Worm (Caenorhabditis elegans) whole organism, L1 larva: ENCODE measurements around the gene ape-1.
A peak's percentile ranks its signal among the peaks of the same experiment; 100 is the strongest.

Experiments used
- C16A3.4 ChIP-seq: fragments of 150-350 bp; optimal IDR thresholded peaks from 2 replicates; lab custom pipeline; 2014; ENCODE audit warnings: missing biosample characterization, missing genetic modification characterization
- aha-1 ChIP-seq: fragments of 150-350 bp; optimal IDR thresholded peaks from 2 replicates; lab custom pipeline; 2014; ENCODE audit warnings: missing biosample characterization, missing genetic modification characterization
- alr-1 ChIP-seq: fragments of 200-800 bp; sonication (Bioruptor generic); optimal IDR thresholded peaks from 2 replicates; lab custom pipeline; 2018; ENCODE audit warnings: borderline replicate concordance, mild to moderate bottlenecking, missing genetic modification characterization, missing compliant biosample characterization
- aly-2 ChIP-seq: fragments of 150-350 bp; optimal IDR thresholded peaks from 2 replicates; lab custom pipeline; 2014; ENCODE audit warnings: missing biosample characterization, missing genetic modification characterization
- ceh-63 ChIP-seq: fragments of 200-800 bp; sonication (Bioruptor generic); optimal IDR thresholded peaks from 2 replicates; lab custom pipeline; 2018; ENCODE audit warnings: mild to moderate bottlenecking, missing genetic modification characterization, missing compliant biosample characterization
- ceh-8 ChIP-seq: fragments of 200-800 bp; sonication (Bioruptor generic); optimal IDR thresholded peaks from 2 replicates; lab custom pipeline; 2018; ENCODE audit warnings: mild to moderate bottlenecking, missing genetic modification characterization, moderate library complexity, missing compliant biosample characterization
- ceh-82 ChIP-seq, 3 experiments: fragments of 150-350 bp in 1 of 3; sonication (generic microtip) in 2 of 3; optimal IDR thresholded peaks; 2 replicates each; lab custom pipeline; 2014 to 2017; ENCODE audit warnings: missing biosample characterization in 3 of 3, missing genetic modification characterization in 3 of 3
- ceh-88 ChIP-seq: fragments of 200-800 bp; sonication (Bioruptor generic); IDR thresholded peaks from 2 replicates; pipeline ENCODE4 v1.3.6; 2022; ENCODE audit warnings: missing genetic modification characterization, missing compliant biosample characterization
- ceh-90 ChIP-seq: sonication (generic microtip); optimal IDR thresholded peaks from 2 replicates; lab custom pipeline; 2016; ENCODE audit warnings: missing genetic modification characterization, missing compliant biosample characterization
- efl-1 ChIP-seq, 4 experiments: fragments of 150-350 bp; optimal IDR thresholded peaks in 3 of 4; peaks in 1 of 4; 1 replicate in 1 of 4; 2 replicates in 3 of 4; lab custom pipeline; 2014; ENCODE audit warnings: missing biosample characterization in 2 of 4, missing genetic modification characterization in 2 of 4, missing genetic modification reagents in 2 of 4
- egl-27 ChIP-seq, 2 experiments: fragments of 150-350 bp in 1 of 2; sonication (generic microtip); optimal IDR thresholded peaks; 3 replicates each; lab custom pipeline; 2017 to 2018; ENCODE audit warnings: missing biosample characterization in 2 of 2, missing genetic modification characterization in 2 of 2, missing genetic modification reagents in 2 of 2
- elt-3 ChIP-seq, 6 experiments: fragments of 150-350 bp in 1 of 6; sonication (generic microtip); optimal IDR thresholded peaks; 2 replicates each; lab custom pipeline; 2017 to 2018; ENCODE audit warnings: missing biosample characterization in 6 of 6, missing genetic modification characterization in 6 of 6, inconsistent platforms in 1 of 6
- fkh-8 ChIP-seq: sonication (generic microtip); optimal IDR thresholded peaks from 2 replicates; lab custom pipeline; 2016; ENCODE audit warnings: mild to moderate bottlenecking, missing genetic modification characterization, missing compliant biosample characterization
- grh-1 ChIP-seq: fragments of 200-800 bp; sonication (Bioruptor generic); IDR thresholded peaks from 2 replicates; pipeline ENCODE4 v1.3.6; 2022; ENCODE audit warnings: missing genetic modification reagents, missing genetic modification characterization, missing compliant biosample characterization
- hlh-17 ChIP-seq: fragments of 200-800 bp; sonication (Bioruptor generic); optimal IDR thresholded peaks from 2 replicates; lab custom pipeline; 2018; ENCODE audit warnings: missing genetic modification characterization, mild to moderate bottlenecking, missing compliant biosample characterization, moderate library complexity, borderline replicate concordance
- hlh-4 ChIP-seq: sonication (generic microtip); optimal IDR thresholded peaks from 2 replicates; lab custom pipeline; 2016; ENCODE audit warnings: mild to moderate bottlenecking, missing genetic modification characterization, missing compliant biosample characterization
- hpl-2 ChIP-seq: fragments of 150-350 bp; optimal IDR thresholded peaks from 2 replicates; lab custom pipeline; 2014; ENCODE audit warnings: missing biosample characterization, missing genetic modification reagents, missing genetic modification characterization
- irx-1 ChIP-seq: sonication (generic microtip); optimal IDR thresholded peaks from 2 replicates; lab custom pipeline; 2016; ENCODE audit warnings: missing genetic modification characterization, missing compliant biosample characterization
- isw-1 ChIP-seq: fragments of 200-800 bp; sonication (Bioruptor generic); IDR thresholded peaks from 2 replicates; pipeline ENCODE4 v1.3.6; 2022; ENCODE audit warnings: missing genetic modification characterization, missing compliant biosample characterization
- jun-1 ChIP-seq: fragments of 150-350 bp; optimal IDR thresholded peaks from 2 replicates; lab custom pipeline; 2014; ENCODE audit warnings: missing biosample characterization, missing genetic modification reagents, missing genetic modification characterization
- lin-14 ChIP-seq: fragments of 200-800 bp; sonication (Bioruptor generic); optimal IDR thresholded peaks from 2 replicates; lab custom pipeline; 2018; ENCODE audit warnings: mild to moderate bottlenecking, missing genetic modification characterization, moderate library complexity, missing compliant biosample characterization
- lin-39 ChIP-seq: fragments of 150-350 bp; optimal IDR thresholded peaks from 2 replicates; lab custom pipeline; 2014; ENCODE audit warnings: missing biosample characterization, missing genetic modification reagents, missing genetic modification characterization
- lir-3 ChIP-seq: sonication (generic microtip); optimal IDR thresholded peaks from 2 replicates; lab custom pipeline; 2016; ENCODE audit warnings: mild to moderate bottlenecking, missing genetic modification characterization, moderate library complexity, missing compliant biosample characterization; ENCODE audit not compliant: poor library complexity
- lsy-2 ChIP-seq, 2 experiments: fragments of 150-350 bp; optimal IDR thresholded peaks; 2 replicates each; lab custom pipeline; 2014; ENCODE audit warnings: missing biosample characterization in 2 of 2, missing genetic modification characterization in 2 of 2
- mab-9 ChIP-seq: fragments of 200-800 bp; sonication (Bioruptor generic); IDR thresholded peaks from 2 replicates; pipeline ENCODE4 v1.3.6; 2022; ENCODE audit warnings: missing genetic modification reagents, missing genetic modification characterization, missing compliant biosample characterization
- mdl-1 ChIP-seq, 2 experiments: fragments of 150-350 bp; optimal IDR thresholded peaks; 2 replicates each; lab custom pipeline; 2014 to 2017; ENCODE audit warnings: missing biosample characterization in 2 of 2, missing genetic modification characterization in 2 of 2, inconsistent platforms in 1 of 2
- nhr-11 ChIP-seq: fragments of 150-350 bp; optimal IDR thresholded peaks from 2 replicates; lab custom pipeline; 2014; ENCODE audit warnings: missing biosample characterization, missing genetic modification characterization
- nhr-12 ChIP-seq: sonication (generic microtip); optimal IDR thresholded peaks from 2 replicates; lab custom pipeline; 2017; ENCODE audit warnings: missing biosample characterization, missing genetic modification characterization
- nhr-20 ChIP-seq: sonication (generic microtip); optimal IDR thresholded peaks from 2 replicates; lab custom pipeline; 2016; ENCODE audit warnings: mild to moderate bottlenecking, missing genetic modification characterization, missing compliant biosample characterization
- nhr-237 ChIP-seq: fragments of 150-350 bp; optimal IDR thresholded peaks from 2 replicates; lab custom pipeline; 2014; ENCODE audit warnings: missing biosample characterization, missing genetic modification characterization
- nhr-28 ChIP-seq: fragments of 150-350 bp; optimal IDR thresholded peaks from 2 replicates; lab custom pipeline; 2014; ENCODE audit warnings: missing biosample characterization, missing genetic modification characterization
- nhr-71 ChIP-seq: sonication (generic microtip); optimal IDR thresholded peaks from 2 replicates; lab custom pipeline; 2016; ENCODE audit warnings: mild to moderate bottlenecking, missing genetic modification characterization, moderate library complexity, missing compliant biosample characterization
- nhr-90 ChIP-seq: sonication (generic microtip); optimal IDR thresholded peaks from 2 replicates; lab custom pipeline; 2016; ENCODE audit warnings: mild to moderate bottlenecking, missing genetic modification characterization, missing compliant biosample characterization; ENCODE audit not compliant: poor library complexity
- pag-3 ChIP-seq: sonication (generic microtip); optimal IDR thresholded peaks from 2 replicates; lab custom pipeline; 2017; ENCODE audit warnings: missing genetic modification characterization, mild to moderate bottlenecking, missing compliant biosample characterization, antibody characterized with exemption, borderline replicate concordance; ENCODE audit not compliant: insufficient read depth
- pax-3 ChIP-seq: fragments of 200-800 bp; sonication (Bioruptor generic); optimal IDR thresholded peaks from 2 replicates; lab custom pipeline; 2018; ENCODE audit warnings: mild to moderate bottlenecking, missing genetic modification characterization, moderate library complexity, missing compliant biosample characterization
- pqm-1 ChIP-seq: sonication (generic microtip); optimal IDR thresholded peaks from 3 replicates; lab custom pipeline; 2017; ENCODE audit warnings: missing biosample characterization, missing genetic modification characterization
- rnt-1 ChIP-seq: sonication (generic microtip); optimal IDR thresholded peaks from 2 replicates; lab custom pipeline; 2016; ENCODE audit warnings: mild to moderate bottlenecking, missing genetic modification characterization, moderate library complexity, missing compliant biosample characterization
- skn-1 ChIP-seq: fragments of 150-350 bp; optimal IDR thresholded peaks from 2 replicates; lab custom pipeline; 2014; ENCODE audit warnings: missing biosample characterization, missing genetic modification characterization
- snu-23 ChIP-seq: sonication (generic microtip); optimal IDR thresholded peaks from 2 replicates; lab custom pipeline; 2016; ENCODE audit warnings: missing genetic modification characterization, missing compliant biosample characterization
- sptf-1 ChIP-seq: fragments of 150-350 bp; optimal IDR thresholded peaks from 2 replicates; lab custom pipeline; 2014; ENCODE audit warnings: missing biosample characterization, missing genetic modification characterization
- sup-37 ChIP-seq: fragments of 200-800 bp; sonication (Bioruptor generic); optimal IDR thresholded peaks from 2 replicates; lab custom pipeline; 2018; ENCODE audit warnings: mild to moderate bottlenecking, missing genetic modification characterization, missing compliant biosample characterization
- swsn-7 ChIP-seq: sonication (generic microtip); optimal IDR thresholded peaks from 2 replicates; lab custom pipeline; 2016; ENCODE audit warnings: missing genetic modification characterization, missing compliant biosample characterization
- tbx-2 ChIP-seq: sonication (generic microtip); optimal IDR thresholded peaks from 2 replicates; lab custom pipeline; 2016; ENCODE audit warnings: missing genetic modification characterization, missing compliant biosample characterization
- tlp-1 ChIP-seq: fragments of 150-350 bp; optimal IDR thresholded peaks from 2 replicates; lab custom pipeline; 2014; ENCODE audit warnings: missing biosample characterization, missing genetic modification characterization
- unc-130 ChIP-seq: fragments of 150-350 bp; optimal IDR thresholded peaks from 2 replicates; lab custom pipeline; 2017; ENCODE audit warnings: missing biosample characterization, missing genetic modification characterization, inconsistent platforms
- unc-86 ChIP-seq: sonication (generic microtip); optimal IDR thresholded peaks from 2 replicates; lab custom pipeline; 2016; ENCODE audit warnings: missing genetic modification characterization, missing compliant biosample characterization
- xbp-1 ChIP-seq: sonication (generic microtip); optimal IDR thresholded peaks from 2 replicates; lab custom pipeline; 2016; ENCODE audit warnings: missing genetic modification characterization, missing compliant biosample characterization
- zag-1 ChIP-seq: fragments of 150-350 bp; optimal IDR thresholded peaks from 2 replicates; lab custom pipeline; 2014; ENCODE audit warnings: missing biosample characterization, missing genetic modification characterization
- zip-4 ChIP-seq: fragments of 200-800 bp; sonication (Bioruptor generic); optimal IDR thresholded peaks from 2 replicates; lab custom pipeline; 2018; ENCODE audit warnings: mild to moderate bottlenecking, missing genetic modification characterization, moderate library complexity, missing compliant biosample characterization

The ape-1 gene

ce11 chrV:11674594-11675579, 851 bp upstream of the ape-1 start (continued):
- TF ChIP-seq nhr-28 (tag; lab: Kevin White, UChicago), result no peak
- TF ChIP-seq aha-1, result no peak
- peak; percentile 57 for TF ChIP-seq lin-14
- no peak for TF ChIP-seq sptf-1
- no peak for TF ChIP-seq egl-27 (tag; optimal IDR thresholded peaks at IDR 0.05; lab: Kevin White, UChicago)
- no peak for TF ChIP-seq sup-37 (GFP tag; lab: Kevin White, UChicago)
- no peak for TF ChIP-seq zag-1
- no peak for TF ChIP-seq ceh-88 (GFP tag; lab: Robert Waterston, UW)
- TF ChIP-seq lsy-2 (tag; optimal IDR thresholded peaks at IDR 0.05; lab: Kevin White, UChicago), result no peak
- no peak for TF ChIP-seq ceh-63 (GFP tag; lab: Kevin White, UChicago)
- 0 out of 2 replicates have a peak, but pooled peaks have one; percentile 11 for TF ChIP-seq grh-1 (GFP tag; lab: Robert Waterston, UW)
- no peak for TF ChIP-seq hlh-4 (tag; lab: Kevin White, UChicago)
- TF ChIP-seq unc-86, result no peak
- no peak for TF ChIP-seq ceh-90 (tag; lab: Kevin White, UChicago)
- TF ChIP-seq pax-3 (tag; lab: Kevin White, UChicago), result no peak
- TF ChIP-seq ceh-82 (tag; optimal IDR thresholded peaks at IDR 0.05; lab: Kevin White, UChicago), result no peak
- TF ChIP-seq mab-9 (GFP tag; lab: Robert Waterston, UW), result no peak
- no peak for TF ChIP-seq lin-39 (tag; lab: Kevin White, UChicago)
- TF ChIP-seq zip-4 (GFP tag; lab: Kevin White, UChicago), result no peak
- no peak for TF ChIP-seq unc-130 (tag; lab: Kevin White, UChicago)
- TF ChIP-seq xbp-1, result no peak
- no peak for TF ChIP-seq efl-1 (optimal IDR thresholded peaks at IDR 0.05; lab: Kevin White, UChicago)
- TF ChIP-seq efl-1 (GFP tag; optimal IDR thresholded peaks at IDR 0.05 in 1 of 2; lab: Kevin White, UChicago), result peak in 1 of 2 experiments; percentile 26
- TF ChIP-seq ceh-8 (GFP tag; lab: Kevin White, UChicago), result no peak
- peak; percentile 5 for TF ChIP-seq tbx-2
- no peak for TF ChIP-seq snu-23 (GFP tag; lab: Kevin White, UChicago)
- TF ChIP-seq jun-1 (tag; lab: Kevin White, UChicago), result no peak
- TF ChIP-seq lir-3 (tag; lab: Kevin White, UChicago), result no peak
- TF ChIP-seq aly-2 (tag; lab: Kevin White, UChicago), result no peak
- TF ChIP-seq hlh-17 (GFP tag; lab: Kevin White, UChicago), result no peak
- no peak for TF ChIP-seq tlp-1 (tag; lab: Kevin White, UChicago)
- TF ChIP-seq nhr-11, result no peak
- TF ChIP-seq elt-3 (tag; optimal IDR thresholded peaks at IDR 0.05; lab: Kevin White, UChicago), result peak in 3 of 6 experiments; percentile 14 to 46 (median 17)
- TF ChIP-seq C16A3.4 (tag; lab: Kevin White, UChicago), result no peak
- no peak for TF ChIP-seq skn-1 (tag; lab: Kevin White, UChicago)
- no peak for TF ChIP-seq alr-1 (tag; lab: Kevin White, UChicago)
- TF ChIP-seq nhr-20 (tag; lab: Kevin White, UChicago), result peak; percentile 22
- no peak for TF ChIP-seq nhr-90 (tag; lab: Kevin White, UChicago)
- TF ChIP-seq mdl-1 (tag; optimal IDR thresholded peaks at IDR 0.05; lab: Kevin White, UChicago), result no peak
- no peak for TF ChIP-seq nhr-237 (tag; lab: Kevin White, UChicago)
- TF ChIP-seq rnt-1 (tag; lab: Kevin White, UChicago), result no peak
- TF ChIP-seq irx-1 (tag; lab: Kevin White, UChicago), result peak; percentile 3
- TF ChIP-seq isw-1 (GFP tag; lab: Robert Waterston, UW), result no peak
- TF ChIP-seq nhr-12, result no peak
- no peak for TF ChIP-seq fkh-8
- TF ChIP-seq pqm-1, result no peak
- TF ChIP-seq nhr-71, result peak; percentile 33
- TF ChIP-seq hpl-2 (GFP tag; lab: Kevin White, UChicago), result no peak
- TF ChIP-seq pag-3 (tag; lab: Kevin White, UChicago), result no peak
- no peak for TF ChIP-seq swsn-7 (tag; lab: Kevin White, UChicago)
